Worm (Caenorhabditis elegans) whole organism, L4 larva: ENCODE results near the gene F22B5.5.
A peak's percentile ranks its signal among the peaks of the same experiment; 100 is the strongest.
"Not testable (repeated sequence)": the region's sequence is repeated elsewhere in the genome, so short reads cannot be mapped to it uniquely, and the experiment has no call there.

Source experiments
- F49E8.2 ChIP-seq: sonication (generic microtip); optimal IDR thresholded peaks from 2 replicates; lab custom pipeline; 2016; ENCODE audit warnings: missing compliant biosample characterization, mild to moderate bottlenecking, missing genetic modification characterization, borderline replicate concordance
- Y105C5A.15 ChIP-seq: fragments of 200-800 bp; sonication (Bioruptor generic); IDR thresholded peaks from 2 replicates; pipeline ENCODE4 v1.3.6; 2022; ENCODE audit warnings: missing genetic modification characterization, missing compliant biosample characterization
- ZK546.5 ChIP-seq, 2 experiments: sonication (generic microtip); optimal IDR thresholded peaks; 2 replicates each; lab custom pipeline; 2017; ENCODE audit warnings: missing biosample characterization in 2 of 2, missing genetic modification characterization in 2 of 2
- aha-1 ChIP-seq: fragments of 150-350 bp; peaks from one replicate; lab custom pipeline; 2014; ENCODE audit warnings: missing biosample characterization, missing genetic modification characterization
- ceh-62 ChIP-seq: sonication (generic microtip); optimal IDR thresholded peaks from 2 replicates; lab custom pipeline; 2017; ENCODE audit warnings: missing biosample characterization, missing genetic modification characterization
- daf-12 ChIP-seq: fragments of 150-350 bp; optimal IDR thresholded peaks from 2 replicates; lab custom pipeline; 2014; ENCODE audit warnings: missing biosample characterization, missing genetic modification reagents, missing genetic modification characterization
- daf-16 ChIP-seq, 3 experiments: sonication (generic microtip); optimal IDR thresholded peaks; 2 replicates each; lab custom pipeline; 2016 to 2017; ENCODE audit warnings: missing genetic modification characterization in 3 of 3, missing genetic modification reagents in 3 of 3, mild to moderate bottlenecking in 2 of 3, missing compliant biosample characterization in 2 of 3, missing biosample characterization in 1 of 3, moderate library complexity in 1 of 3
- dmd-9 ChIP-seq: fragments of 200-800 bp; sonication (Bioruptor generic); IDR thresholded peaks from 2 replicates; pipeline ENCODE4 v1.3.6; 2022; ENCODE audit warnings: missing genetic modification reagents, missing genetic modification characterization, missing compliant biosample characterization
- dpl-1 ChIP-seq: fragments of 150-350 bp; optimal IDR thresholded peaks from 2 replicates; lab custom pipeline; 2014; ENCODE audit warnings: missing biosample characterization, missing genetic modification reagents, missing genetic modification characterization
- duxl-1 ChIP-seq: sonication (generic microtip); optimal IDR thresholded peaks from 2 replicates; lab custom pipeline; 2016; ENCODE audit warnings: mild to moderate bottlenecking, missing genetic modification characterization, moderate library complexity, missing compliant biosample characterization; ENCODE audit not compliant: poor library complexity
- fos-1 ChIP-seq: fragments of 150-350 bp; optimal IDR thresholded peaks from 2 replicates; lab custom pipeline; 2014; ENCODE audit warnings: missing biosample characterization, missing genetic modification characterization
- hif-1 ChIP-seq, 2 experiments: sonication (generic microtip); optimal IDR thresholded peaks; 2 replicates each; lab custom pipeline; 2016 to 2017; ENCODE audit warnings: missing compliant biosample characterization in 2 of 2, missing genetic modification characterization in 2 of 2, missing genetic modification reagents in 2 of 2, missing genotype in 2 of 2, mild to moderate bottlenecking in 1 of 2
- hlh-30 ChIP-seq: sonication (generic microtip); optimal IDR thresholded peaks from 2 replicates; lab custom pipeline; 2017; ENCODE audit warnings: antibody characterized with exemption, mild to moderate bottlenecking, missing genetic modification characterization, missing compliant biosample characterization; ENCODE audit not compliant: insufficient read depth
- hmg-1.1 ChIP-seq: fragments of 200-800 bp; sonication (Bioruptor generic); IDR thresholded peaks from 2 replicates; pipeline ENCODE4 v1.3.6; 2022; ENCODE audit warnings: missing genetic modification reagents, missing genetic modification characterization, missing compliant biosample characterization
- lin-1 ChIP-seq: fragments of 200-800 bp; sonication (Bioruptor generic); IDR thresholded peaks from 2 replicates; pipeline ENCODE4 v1.3.6; 2022; ENCODE audit warnings: missing genetic modification reagents, missing genetic modification characterization, missing compliant biosample characterization
- lsy-2 ChIP-seq, 2 experiments: fragments of 150-350 bp in 1 of 2; sonication (generic microtip) in 1 of 2; optimal IDR thresholded peaks; 2 replicates each; lab custom pipeline; 2014 to 2017; ENCODE audit warnings: missing biosample characterization in 2 of 2, missing genetic modification characterization in 2 of 2
- madf-5 ChIP-seq, 2 experiments: fragments of 200-800 bp; sonication (Bioruptor generic); IDR thresholded peaks; 2 replicates each; pipeline ENCODE4 v1.3.6; 2022; ENCODE audit warnings: missing compliant biosample characterization in 2 of 2, missing genetic modification characterization in 2 of 2
- mep-1 ChIP-seq: fragments of 150-350 bp; sonication (generic microtip); optimal IDR thresholded peaks from 3 replicates; lab custom pipeline; 2014; ENCODE audit warnings: missing biosample characterization, missing genetic modification characterization
- mxl-3 ChIP-seq: fragments of 200-800 bp; sonication (Bioruptor generic); optimal IDR thresholded peaks from 2 replicates; lab custom pipeline; 2018; ENCODE audit warnings: mild to moderate bottlenecking, missing genetic modification characterization, missing compliant biosample characterization
- nhr-237 ChIP-seq: sonication (generic microtip); optimal IDR thresholded peaks from 2 replicates; lab custom pipeline; 2017; ENCODE audit warnings: missing biosample characterization, missing genetic modification characterization
- nhr-28 ChIP-seq: fragments of 150-350 bp; optimal IDR thresholded peaks from 2 replicates; lab custom pipeline; 2014; ENCODE audit warnings: missing biosample characterization, missing genetic modification characterization
- nhr-42 ChIP-seq: fragments of 200-800 bp; sonication (Bioruptor generic); IDR thresholded peaks from 2 replicates; pipeline ENCODE4 v1.3.6; 2022; ENCODE audit warnings: missing genetic modification characterization, missing compliant biosample characterization
- snpc-1.2 ChIP-seq: fragments of 200-800 bp; sonication (Bioruptor generic); IDR thresholded peaks from 2 replicates; pipeline ENCODE4 v1.3.6; 2022; ENCODE audit warnings: missing genetic modification reagents, missing genetic modification characterization, missing compliant biosample characterization
- unc-130 ChIP-seq: sonication (generic microtip); optimal IDR thresholded peaks from 2 replicates; lab custom pipeline; 2016; ENCODE audit warnings: missing genetic modification reagents, missing genetic modification characterization, missing compliant biosample characterization
- unc-62 ChIP-seq, 3 experiments: fragments of 150-350 bp in 1 of 3; sonication (generic microtip); optimal IDR thresholded peaks in 2 of 3; peaks in 1 of 3; 1 replicate in 1 of 3; 2 replicates in 2 of 3; lab custom pipeline; 2014 to 2017; ENCODE audit warnings: missing biosample characterization in 3 of 3, missing genetic modification characterization in 3 of 3, missing genetic modification reagents in 3 of 3, missing genotype in 1 of 3
- zip-2 ChIP-seq: fragments of 150-350 bp; optimal IDR thresholded peaks from 2 replicates; lab custom pipeline; 2014; ENCODE audit warnings: missing biosample characterization, missing genetic modification characterization
- ztf-11 ChIP-seq: fragments of 150-350 bp; optimal IDR thresholded peaks from 2 replicates; lab custom pipeline; 2014; ENCODE audit warnings: missing biosample characterization, missing genetic modification characterization
- ztf-7 ChIP-seq: fragments of 150-350 bp; optimal IDR thresholded peaks from 2 replicates; lab custom pipeline; 2014; ENCODE audit warnings: missing biosample characterization, missing genetic modification characterization

The F22B5.5 gene

ce11 chrII:8431954-8432353 lies 22.5 kb downstream of the F22B5.5 start, which contains the start of gene acp-2 (continued):
- TF ChIP-seq snpc-1.2 (GFP tag; lab: Robert Waterston, UW), result no peak

DNA sequence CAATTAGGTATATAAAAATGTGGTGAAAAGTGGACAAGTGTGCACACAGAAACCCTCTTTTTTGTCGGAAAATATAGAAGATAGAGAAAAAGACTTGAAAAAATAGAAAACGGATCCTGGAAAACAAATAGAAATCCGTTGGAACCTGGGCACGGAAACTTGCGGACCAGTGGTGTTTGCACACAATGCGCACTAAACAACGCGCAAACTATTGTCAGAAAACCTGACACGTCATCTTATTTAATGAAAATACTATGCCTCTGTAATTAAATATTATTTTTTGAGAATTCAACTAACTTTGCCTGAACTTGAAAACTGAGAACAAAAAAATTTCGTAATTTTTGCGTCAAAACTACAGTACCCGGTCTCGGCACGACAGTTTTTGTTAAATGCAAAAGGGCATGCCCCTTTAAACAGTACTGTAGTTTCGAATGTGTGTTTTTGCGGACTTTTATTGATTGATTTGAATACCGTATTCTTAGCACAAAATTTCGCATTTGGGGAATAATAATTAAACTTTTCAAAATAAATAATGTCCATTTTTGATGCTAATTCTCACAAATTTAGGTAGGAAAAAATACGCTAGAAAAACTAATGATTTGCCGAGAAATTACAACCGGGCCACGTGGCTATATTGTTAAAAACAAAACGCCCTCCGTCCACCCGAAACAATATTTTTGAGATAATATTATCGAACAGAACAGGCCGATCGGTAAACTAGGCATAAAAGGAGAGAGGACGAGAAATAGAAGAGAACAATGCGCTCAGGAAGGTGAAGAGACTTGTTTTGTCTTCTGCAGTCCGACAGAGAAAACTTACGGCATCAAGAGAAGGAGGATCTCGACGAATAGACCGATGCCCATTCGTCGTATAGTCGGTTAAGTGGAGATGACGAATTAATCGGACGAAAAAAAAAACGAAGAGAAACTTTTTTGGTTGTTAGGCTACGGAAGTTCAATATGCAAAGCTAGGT lies 25.2 kb downstream of the F22B5.5 start:
- TF ChIP-seq fos-1 (tag; lab: Kevin White, UChicago) (no peak), nhr-237 (tag; lab: Kevin White, UChicago) (no peak), lsy-2 (tag; optimal IDR thresholded peaks at IDR 0.05; lab: Kevin White, UChicago) (peak in 1 of 2 experiments; percentile 43), daf-16 (GFP tag; optimal IDR thresholded peaks at IDR 0.05; lab: Kevin White, UChicago) (no peak), daf-16 (tag; optimal IDR thresholded peaks at IDR 0.05; lab: Kevin White, UChicago) (peak; percentile 8), nhr-28 (tag; lab: Kevin White, UChicago) (peak; percentile 19), unc-130 (GFP tag; lab: Kevin White, UChicago) (peak; percentile 14), F49E8.2 (peak; percentile 52), aha-1 (tag; lab: Kevin White, UChicago) (peak; percentile 76), Y105C5A.15 (GFP tag; lab: Robert Waterston, UW) (no peak), ZK546.5 (tag; optimal IDR thresholded peaks at IDR 0.05; lab: Kevin White, UChicago) (no peak), ztf-11 (tag; lab: Kevin White, UChicago) (no peak), ceh-62 (tag; lab: Kevin White, UChicago) (no peak), lin-1 (GFP tag; lab: Robert Waterston, UW) (no peak), dmd-9 (GFP tag; lab: Robert Waterston, UW) (no peak), mxl-3 (peak; percentile 7), mep-1 (tag; lab: Kevin White, UChicago) (no peak), hif-1 (tag; optimal IDR thresholded peaks at IDR 0.05; lab: Kevin White, UChicago) (no peak), nhr-42 (no peak), daf-12 (no peak), hmg-1.1 (GFP tag; lab: Robert Waterston, UW) (peak; percentile 36; the same call in 1 of the 2 replicates), dpl-1 (GFP tag; lab: Kevin White, UChicago) (peak; percentile 24)

DNA sequence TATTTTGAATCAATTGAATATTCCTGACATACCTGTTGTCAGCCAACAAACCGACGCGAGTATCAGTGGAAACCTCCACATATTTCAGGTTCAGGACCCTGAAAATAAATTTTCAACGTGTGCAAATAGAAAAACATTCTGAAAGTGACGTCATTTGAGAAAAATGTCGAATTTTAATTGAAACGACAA lies 25.8 kb downstream of the F22B5.5 start, which contains the start of gene F14E5.2:
Gene F14E5.2, minus strand, starts transcription at position 101 of the 189 bp plus-strand sequence.
- TF ChIP-seq zip-2 (tag; lab: Kevin White, UChicago) (no peak), madf-5 (GFP tag; IDR thresholded peaks at IDR 0.05; lab: Robert Waterston, UW) (no peak), lin-1 (GFP tag; lab: Robert Waterston, UW) (no peak), unc-62 (GFP tag; optimal IDR thresholded peaks at IDR 0.05 in 1 of 2; lab: Kevin White, UChicago) (no peak), unc-62 (tag; optimal IDR thresholded peaks at IDR 0.05; lab: Kevin White, UChicago) (no peak)

ce11 chrII:8420775-8421388 lies 33.5 kb downstream of the F22B5.5 start:
- TF ChIP-seq mep-1 (tag; lab: Kevin White, UChicago) (peak; percentile 39), madf-5 (GFP tag; IDR thresholded peaks at IDR 0.05; lab: Robert Waterston, UW) (no peak), ztf-7 (peak; percentile 82)

DNA sequence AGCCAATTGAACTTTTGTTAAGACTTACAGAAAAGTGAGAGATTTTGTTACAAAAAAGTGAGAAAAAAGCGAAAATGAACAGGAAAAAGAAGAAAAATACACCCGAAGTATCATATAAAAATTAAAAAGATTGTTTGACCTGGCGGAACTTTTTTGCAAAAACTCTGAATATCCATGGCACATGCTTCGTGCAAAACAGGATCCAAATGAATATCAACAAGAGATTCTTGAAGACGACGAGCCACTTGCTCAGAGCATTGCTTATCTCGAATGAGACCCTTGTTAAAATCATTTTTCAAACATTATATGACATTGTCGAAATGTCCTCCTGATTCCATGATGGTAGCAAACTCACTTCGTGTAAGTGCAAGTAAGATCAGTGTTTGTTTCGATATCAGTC lies 34.6 kb downstream of the F22B5.5 start, which contains the start of gene F14E5.8:
Gene F14E5.8, plus strand, starts transcription at position 301 of the 400 bp plus-strand sequence.
- not testable (repeated sequence) for TF ChIP-seq duxl-1 (tag; lab: Kevin White, UChicago); unc-130 (GFP tag; lab: Kevin White, UChicago); hlh-30
